Worm (Caenorhabditis elegans): ENCODE measurements around the gene arx-4.

Gene arx-4

ce11 chrIII:896904-897303 lies 34.8 kb downstream of the arx-4 start:
- TF ChIP-seq pros-1 (tag; optimal IDR thresholded peaks at IDR 0.05) (no peak), lin-11 (tag; optimal IDR thresholded peaks at IDR 0.05) (no peak), ttx-3 (tag; optimal IDR thresholded peaks at IDR 0.05) (no peak), nhr-232 (tag; optimal IDR thresholded peaks at IDR 0.05) (no peak), fkh-10 (GFP tag; optimal IDR thresholded peaks at IDR 0.05) (no peak), T23F11.4 (GFP tag; optimal IDR thresholded peaks at IDR 0.05) (no peak), pha-4 (tag; optimal IDR thresholded peaks at IDR 0.05) (no peak), ceh-45 (GFP tag; IDR thresholded peaks at IDR 0.05) (no peak), ceh-18 (tag; optimal IDR thresholded peaks at IDR 0.05) (no peak), ceh-30 (tag; optimal IDR thresholded peaks at IDR 0.05) (no peak), C08G9.2 (tag; optimal IDR thresholded peaks at IDR 0.05) (no peak), unc-3 (GFP tag; conservative IDR thresholded peaks at IDR 0.05) (no peak), unc-3 (tag; optimal IDR thresholded peaks at IDR 0.05) (no peak), syd-9 (tag; optimal IDR thresholded peaks at IDR 0.05) (no peak), ceh-24 (tag; optimal IDR thresholded peaks at IDR 0.05) (no peak), tbx-2 (tag; optimal IDR thresholded peaks at IDR 0.05) (no peak), gmeb-2 (tag; optimal IDR thresholded peaks at IDR 0.05) (no peak), pqm-1 (tag; optimal IDR thresholded peaks at IDR 0.05) (no peak), ceh-31 (tag; optimal IDR thresholded peaks at IDR 0.05) (no peak)

- TF ChIP-seq ztf-16 (tag; optimal IDR thresholded peaks at IDR 0.05) (no peak), dmd-4 (tag; optimal IDR thresholded peaks at IDR 0.05; ENCODE audit: borderline replicate concordance) (no peak), sdc-2 (tag; optimal IDR thresholded peaks at IDR 0.05) (no peak)
These were observed 38.0 kb downstream of the arx-4 start for ce11 chrIII:900134-900533.

- TF ChIP-seq tbx-2 (tag; optimal IDR thresholded peaks at IDR 0.05) (no peak), syd-9 (tag; optimal IDR thresholded peaks at IDR 0.05) (no peak), hlh-13 (GFP tag; optimal IDR thresholded peaks at IDR 0.05) (no peak), ceh-9 (tag; optimal IDR thresholded peaks at IDR 0.05) (no peak), elt-4 (tag; optimal IDR thresholded peaks at IDR 0.05) (no peak), ceh-24 (tag; optimal IDR thresholded peaks at IDR 0.05) (no peak), unc-55 (GFP tag; optimal IDR thresholded peaks at IDR 0.05) (no peak), hlh-15 (tag; optimal IDR thresholded peaks at IDR 0.05) (no peak), ztf-16 (tag; optimal IDR thresholded peaks at IDR 0.05) (no peak), nhr-11 (tag; optimal IDR thresholded peaks at IDR 0.05) (no peak), sox-2 (GFP tag; IDR thresholded peaks at IDR 0.05) (no peak), T23F11.4 (GFP tag; optimal IDR thresholded peaks at IDR 0.05) (no peak), eyg-1 (tag; optimal IDR thresholded peaks at IDR 0.05) (no peak)
These were observed 39.0 kb downstream of the arx-4 start, which contains the start of gene sucl-2 for ce11 chrIII:901148-901547. TSS of gene sucl-2 (minus strand) at chrIII:901412.

- no peak for TF ChIP-seq ceh-30 (tag; optimal IDR thresholded peaks at IDR 0.05)
- TF ChIP-seq hlh-15 (tag; optimal IDR thresholded peaks at IDR 0.05), result no peak
- TF ChIP-seq pros-1 (tag; optimal IDR thresholded peaks at IDR 0.05), result no peak
- TF ChIP-seq sox-4 (tag; optimal IDR thresholded peaks at IDR 0.05), result no peak
- no peak for TF ChIP-seq ceh-45 (GFP tag; IDR thresholded peaks at IDR 0.05)
- TF ChIP-seq ceh-2 (tag; optimal IDR thresholded peaks at IDR 0.05), result no peak
- no peak for TF ChIP-seq che-1 (tag; optimal IDR thresholded peaks at IDR 0.05)
- TF ChIP-seq syd-9 (tag; optimal IDR thresholded peaks at IDR 0.05), result no peak
- TF ChIP-seq ceh-22 (tag; optimal IDR thresholded peaks at IDR 0.05), result no peak
- no peak for TF ChIP-seq ceh-6 (GFP tag; optimal IDR thresholded peaks at IDR 0.05)
- no peak for TF ChIP-seq npax-4 (tag; optimal IDR thresholded peaks at IDR 0.05)
- no peak for TF ChIP-seq pax-1 (tag; optimal IDR thresholded peaks at IDR 0.05)
- no peak for TF ChIP-seq unc-3 (GFP tag; conservative IDR thresholded peaks at IDR 0.05)
- TF ChIP-seq unc-3 (tag; optimal IDR thresholded peaks at IDR 0.05), result no peak
- TF ChIP-seq lin-11 (tag; optimal IDR thresholded peaks at IDR 0.05), result no peak
- TF ChIP-seq pqm-1 (tag; optimal IDR thresholded peaks at IDR 0.05), result no peak
- TF ChIP-seq elt-2 (tag; optimal IDR thresholded peaks at IDR 0.05), result no peak
- no peak for TF ChIP-seq unc-55 (GFP tag; optimal IDR thresholded peaks at IDR 0.05)
These were observed 39.6 kb downstream of the arx-4 start for ce11 chrIII:901600-902250.

All from whole organism, late embryonic.